Worm (Caenorhabditis elegans): Measurements from ENCODE around the gene ooc-3.

- TF ChIP-seq Y5F2A.4 (GFP tag; optimal IDR thresholded peaks at IDR 0.05) (no peak), unc-62 (GFP tag; optimal IDR thresholded peaks at IDR 0.05 in 1 of 2) (no peak), unc-62 (tag; optimal IDR thresholded peaks at IDR 0.05) (no peak), pha-4 (GFP tag; IDR thresholded peaks at IDR 0.05) (no peak), pha-4 (tag; optimal IDR thresholded peaks at IDR 0.05) (no peak), pqm-1 (tag; optimal IDR thresholded peaks at IDR 0.05) (no peak), nhr-6 (tag; optimal IDR thresholded peaks at IDR 0.05) (no peak)
These were observed 40.0 kb downstream of the ooc-3 start for ce11 chrII:11455140-11455539.

Data from whole organism, L4 larva.